Worm (Caenorhabditis elegans) whole organism, L4 larva: ENCODE data around the gene T05B4.10.

Experiments used
- ama-1 ChIP-seq: fragments of 150-350 bp; optimal IDR thresholded peaks from 2 replicates; lab custom pipeline; 2014; ENCODE audit warnings: inconsistent platforms, mixed read lengths
- lin-38 ChIP-seq: fragments of 200-800 bp; sonication (Bioruptor generic); IDR thresholded peaks from 2 replicates; pipeline ENCODE4 v1.3.6; 2022; ENCODE audit warnings: missing genetic modification reagents, missing genetic modification characterization, missing compliant biosample characterization
- lin-39 ChIP-seq: fragments of 150-350 bp; optimal IDR thresholded peaks from 2 replicates; lab custom pipeline; 2014; ENCODE audit warnings: missing biosample characterization, missing genetic modification reagents, missing genetic modification characterization
- mdl-1 ChIP-seq, 2 experiments: fragments of 150-350 bp in 1 of 2; sonication (generic microtip) in 1 of 2; optimal IDR thresholded peaks; 2 replicates each; lab custom pipeline; 2014 to 2017; ENCODE audit warnings: missing biosample characterization in 2 of 2, missing genetic modification characterization in 2 of 2
- nhr-25 ChIP-seq: sonication (generic microtip); optimal IDR thresholded peaks from 2 replicates; lab custom pipeline; 2017; ENCODE audit warnings: missing genetic modification characterization, mild to moderate bottlenecking, missing compliant biosample characterization, antibody characterized with exemption, moderate library complexity, borderline replicate concordance; ENCODE audit not compliant: insufficient read depth
- nhr-76 ChIP-seq: fragments of 150-350 bp; optimal IDR thresholded peaks from 2 replicates; lab custom pipeline; 2014; ENCODE audit warnings: missing biosample characterization, missing genetic modification characterization
- nhr-77 ChIP-seq: fragments of 150-350 bp; optimal IDR thresholded peaks from 2 replicates; lab custom pipeline; 2014; ENCODE audit warnings: missing biosample characterization, missing genetic modification characterization
- set-16 ChIP-seq: fragments of 200-800 bp; sonication (Bioruptor generic); IDR thresholded peaks from 2 replicates; pipeline ENCODE4 v1.3.6; 2022; ENCODE audit warnings: missing genetic modification reagents, missing genetic modification characterization, missing compliant biosample characterization
- zfp-3 ChIP-seq: fragments of 200-800 bp; sonication (Bioruptor generic); conservative IDR thresholded peaks from 2 replicates; pipeline ENCODE4 v1.3.6; 2022; ENCODE audit warnings: missing genetic modification reagents, missing genetic modification characterization, missing compliant biosample characterization
- ztf-11 ChIP-seq: fragments of 150-350 bp; optimal IDR thresholded peaks from 2 replicates; lab custom pipeline; 2014; ENCODE audit warnings: missing biosample characterization, missing genetic modification characterization

- TF ChIP-seq ama-1 (lab: Kevin White, UChicago) (no peak), nhr-77 (tag; lab: Kevin White, UChicago) (no peak), nhr-76 (tag; lab: Kevin White, UChicago) (no peak), set-16 (GFP tag; lab: Robert Waterston, UW) (no peak), lin-38 (GFP tag; lab: Robert Waterston, UW) (no peak), lin-39 (tag; lab: Kevin White, UChicago) (no peak), mdl-1 (tag; optimal IDR thresholded peaks at IDR 0.05; lab: Kevin White, UChicago) (no peak), zfp-3 (GFP tag; lab: Robert Waterston, UW) (no peak), ztf-11 (no peak), nhr-25 (tag; lab: Kevin White, UChicago) (no peak)
These were observed 14.2 kb upstream of the T05B4.10 start, which contains the start of gene lgc-1 for ce11 chrV:4134728-4135127.
